ENCODE assay signal across 4 fruit fly cellular contexts in genomic region chr3R:14458448-14458847, dm6.
TF ChIP-seq lines count a peak whose summit lies in the region.

No protein-coding gene starts in this region.

- TF ChIP-seq CTCF in whole organism, embryonic (GFP tag; optimal IDR thresholded peaks at IDR 0.05; lab: Kevin White, UChicago), result no peak

TF ChIP-seq in whole organism, embryonic, 481 proteins besides CTCF, POLR2A, EP300 and RAD21 (continues in another document):
- TF ChIP-seq CG2120 (GFP tag; optimal IDR thresholded peaks at IDR 0.05; lab: Kevin White, UChicago) (no peak), Pdp1 (GFP tag; optimal IDR thresholded peaks at IDR 0.05; lab: Kevin White, UChicago) (peak in 1 of 2 experiments; percentile 88), CG10274 (GFP tag; optimal IDR thresholded peaks at IDR 0.05; lab: Kevin White, UChicago) (no peak), ftz-f1 (GFP tag; optimal IDR thresholded peaks at IDR 0.05; lab: Kevin White, UChicago) (no peak), Bdp1 (GFP tag; optimal IDR thresholded peaks at IDR 0.05; lab: Kevin White, UChicago) (no peak), CG34422 (GFP tag; IDR thresholded peaks at IDR 0.05; lab: Robert Waterston, UW) (0 out of 3 replicates have a peak, but pooled peaks have one; percentile 20), grn (GFP tag; optimal IDR thresholded peaks at IDR 0.05; lab: Kevin White, UChicago) (no peak), phol (tag; optimal IDR thresholded peaks at IDR 0.05; lab: Kevin White, UChicago) (no peak), CG12299 (tag; optimal IDR thresholded peaks at IDR 0.05; lab: Kevin White, UChicago) (no peak), Drgx (GFP tag; IDR thresholded peaks at IDR 0.05; lab: Robert Waterston, UW) (no peak), CG8290 (GFP tag; optimal IDR thresholded peaks at IDR 0.05; lab: Kevin White, UChicago) (no peak), CG8290 (tag; optimal IDR thresholded peaks at IDR 0.05; lab: Kevin White, UChicago) (no peak), CG14710 (tag; optimal IDR thresholded peaks at IDR 0.05; lab: Kevin White, UChicago) (peak; percentile 4), sd (tag; optimal IDR thresholded peaks at IDR 0.05; lab: Kevin White, UChicago) (no peak), HLH4C (GFP tag; IDR thresholded peaks at IDR 0.05; lab: Robert Waterston, UW; ENCODE audit: partially characterized antibody) (no peak), chm (GFP tag; IDR thresholded peaks at IDR 0.05; lab: Robert Waterston, UW) (no peak), tin (GFP tag; optimal IDR thresholded peaks at IDR 0.05; lab: Kevin White, UChicago) (no peak), CG11695 (GFP tag; IDR thresholded peaks at IDR 0.05; lab: Robert Waterston, UW) (0 out of 3 replicates have a peak, but pooled peaks have one; percentile 11), sima (GFP tag; optimal IDR thresholded peaks at IDR 0.05; lab: Kevin White, UChicago) (no peak), CG42726 (GFP tag; IDR thresholded peaks at IDR 0.05; lab: Robert Waterston, UW; ENCODE audit: partially characterized antibody) (no peak), CoRest (tag; optimal IDR thresholded peaks at IDR 0.05; lab: Kevin White, UChicago) (no peak), chn (GFP tag; optimal IDR thresholded peaks at IDR 0.05; lab: Kevin White, UChicago) (no peak), ken (GFP tag; IDR thresholded peaks at IDR 0.05; lab: Robert Waterston, UW) (no peak)

TF ChIP-seq in whole organism, prepupa, 60 proteins besides CTCF, POLR2A, EP300 and RAD21:
- TF ChIP-seq eg (GFP tag; IDR thresholded peaks at IDR 0.05; lab: Robert Waterston, UW) (no peak), vri (GFP tag; optimal IDR thresholded peaks at IDR 0.05; lab: Kevin White, UChicago) (peak; percentile 76), Hr38 (GFP tag; optimal IDR thresholded peaks at IDR 0.05; lab: Kevin White, UChicago) (no peak), CG8632 (GFP tag; optimal IDR thresholded peaks at IDR 0.05; lab: Kevin White, UChicago) (no peak), Met (GFP tag; optimal IDR thresholded peaks at IDR 0.05; lab: Kevin White, UChicago) (peak; percentile 21), CG9139 (GFP tag; optimal IDR thresholded peaks at IDR 0.05; lab: Kevin White, UChicago) (no peak), esn (GFP tag; optimal IDR thresholded peaks at IDR 0.05; lab: Kevin White, UChicago) (peak; percentile 13), CG3919 (GFP tag; optimal IDR thresholded peaks at IDR 0.05; lab: Kevin White, UChicago) (no peak), fd59A (GFP tag; optimal IDR thresholded peaks at IDR 0.05; lab: Kevin White, UChicago) (no peak)

TF ChIP-seq in whole organism, pupa, 21 proteins besides CTCF, POLR2A, EP300 and RAD21:
- TF ChIP-seq CG32121 (GFP tag; IDR thresholded peaks at IDR 0.05; lab: Robert Waterston, UW) (no peak), CG12605 (GFP tag; IDR thresholded peaks at IDR 0.05; lab: Robert Waterston, UW) (no peak), CG9948 (tag; optimal IDR thresholded peaks at IDR 0.05; lab: Kevin White, UChicago) (no peak), Ets98B (GFP tag; IDR thresholded peaks at IDR 0.05; lab: Robert Waterston, UW) (no peak), CG17806 (tag; optimal IDR thresholded peaks at IDR 0.05; lab: Kevin White, UChicago) (peak; percentile 10), CG8159 (tag; optimal IDR thresholded peaks at IDR 0.05; lab: Kevin White, UChicago) (no peak), CG4496 (GFP tag; IDR thresholded peaks at IDR 0.05; lab: Robert Waterston, UW) (no peak), CG10348 (GFP tag; IDR thresholded peaks at IDR 0.05; lab: Robert Waterston, UW) (no peak), CG15710 (tag; optimal IDR thresholded peaks at IDR 0.05; lab: Kevin White, UChicago) (no peak), D1 (tag; optimal IDR thresholded peaks at IDR 0.05; lab: Kevin White, UChicago) (no peak), CG8301 (tag; optimal IDR thresholded peaks at IDR 0.05; lab: Kevin White, UChicago) (peak; percentile 26)

TF ChIP-seq in whole organism, wandering third instar larva, 38 proteins besides CTCF, POLR2A, EP300 and RAD21:
- TF ChIP-seq foxo (GFP tag; optimal IDR thresholded peaks at IDR 0.05; lab: Kevin White, UChicago) (peak in 1 of 2 experiments; percentile 13), fru (GFP tag; optimal IDR thresholded peaks at IDR 0.05; lab: Kevin White, UChicago) (peak; percentile 14), Mio (GFP tag; optimal IDR thresholded peaks at IDR 0.05; lab: Kevin White, UChicago) (no peak)
